Worm (Caenorhabditis elegans): ENCODE results near the gene ugt-67.

- no peak for TF ChIP-seq hlh-30 (tag; optimal IDR thresholded peaks at IDR 0.05; ENCODE audit: insufficient read depth)
- no peak for TF ChIP-seq egl-43 (GFP tag; IDR thresholded peaks at IDR 0.05)
- TF ChIP-seq nhr-11 (tag; optimal IDR thresholded peaks at IDR 0.05): no peak
- TF ChIP-seq unc-130 (GFP tag; optimal IDR thresholded peaks at IDR 0.05): no peak
- no peak for TF ChIP-seq dve-1 (tag; optimal IDR thresholded peaks at IDR 0.05; ENCODE audit: insufficient read depth)
- no peak for TF ChIP-seq tra-1 (GFP tag; IDR thresholded peaks at IDR 0.05)
- no peak for TF ChIP-seq unc-62 (GFP tag; optimal IDR thresholded peaks at IDR 0.05 in 1 of 2)
- no peak for TF ChIP-seq unc-62 (tag; optimal IDR thresholded peaks at IDR 0.05)
- no peak for TF ChIP-seq jun-1 (tag; optimal IDR thresholded peaks at IDR 0.05)
- TF ChIP-seq nhr-41 (GFP tag; IDR thresholded peaks at IDR 0.05): no peak
- TF ChIP-seq unc-39 (tag; optimal IDR thresholded peaks at IDR 0.05): no peak
- TF ChIP-seq nhr-237 (tag; optimal IDR thresholded peaks at IDR 0.05): no peak
- no peak for TF ChIP-seq saeg-2 (GFP tag; IDR thresholded peaks at IDR 0.05)
- TF ChIP-seq mep-1 (tag; optimal IDR thresholded peaks at IDR 0.05): no peak
These were observed 30.5 kb upstream of the ugt-67 start for ce11 chrV:4870627-4871026.
